Fruit fly (Drosophila melanogaster): Measurements from ENCODE around the gene Clic.
A peak's percentile ranks its signal among the peaks of the same experiment; 100 is the strongest.

Clic gene

dm6 chrX:13764397-13765119 is 57.5 kb downstream of the Clic start (continued):
- TF ChIP-seq dmrt11E (tag; optimal IDR thresholded peaks at IDR 0.05) (no peak), lilli (GFP tag; optimal IDR thresholded peaks at IDR 0.05) (no peak), CG8765 (GFP tag; IDR thresholded peaks at IDR 0.05) (no peak), vfl (GFP tag; optimal IDR thresholded peaks at IDR 0.05) (no peak), zen2 (GFP tag; IDR thresholded peaks at IDR 0.05; ENCODE audit: partially characterized antibody) (no peak), CG33557 (GFP tag; optimal IDR thresholded peaks at IDR 0.05) (no peak), CG11723 (GFP tag; optimal IDR thresholded peaks at IDR 0.05) (no peak), ssp (GFP tag; IDR thresholded peaks at IDR 0.05) (peak; percentile 26; the same call in 1 of the 2 replicates), nerfin-1 (tag; optimal IDR thresholded peaks at IDR 0.05) (peak; percentile 23), CG8359 (GFP tag; optimal IDR thresholded peaks at IDR 0.05; ENCODE audit: borderline replicate concordance) (no peak), CG9817 (tag; optimal IDR thresholded peaks at IDR 0.05) (no peak), CG7839 (tag; optimal IDR thresholded peaks at IDR 0.05) (peak; percentile 64), CG8944 (GFP tag; optimal IDR thresholded peaks at IDR 0.05) (no peak), maf-S (GFP tag; optimal IDR thresholded peaks at IDR 0.05) (no peak), org-1 (GFP tag; optimal IDR thresholded peaks at IDR 0.05) (no peak), gt (GFP tag; IDR thresholded peaks at IDR 0.05) (no peak), Gug (GFP tag; IDR thresholded peaks at IDR 0.05) (peak; percentile 39; the same call in 2 of the 4 replicates), D19A (tag; optimal IDR thresholded peaks at IDR 0.05) (peak; percentile 46), CG10462 (GFP tag; optimal IDR thresholded peaks at IDR 0.05) (no peak), wor (GFP tag; IDR thresholded peaks at IDR 0.05) (peak; percentile 18; the same call in 1 of the 2 replicates), CG14050 (GFP tag; IDR thresholded peaks at IDR 0.05) (peak; percentile 51; the same call in 1 of the 3 replicates), CG30020 (tag; optimal IDR thresholded peaks at IDR 0.05) (no peak), CG6791 (GFP tag; IDR thresholded peaks at IDR 0.05; ENCODE audit: partially characterized antibody) (no peak), Fer2 (tag; optimal IDR thresholded peaks at IDR 0.05) (no peak), Doc3 (GFP tag; IDR thresholded peaks at IDR 0.05; ENCODE audit: partially characterized antibody) (no peak), CG6683 (GFP tag; optimal IDR thresholded peaks at IDR 0.05) (peak; percentile 9), Antp (GFP tag; optimal IDR thresholded peaks at IDR 0.05) (no peak), CG14667 (GFP tag; IDR thresholded peaks at IDR 0.05) (no peak), wdn (GFP tag; IDR thresholded peaks at IDR 0.05) (0 out of 2 replicates have a peak, but pooled peaks have one; percentile 34), CG3995 (GFP tag; optimal IDR thresholded peaks at IDR 0.05) (no peak), CG13624 (GFP tag; optimal IDR thresholded peaks at IDR 0.05) (no peak), unc-4 (GFP tag; IDR thresholded peaks at IDR 0.05; ENCODE audit: partially characterized antibody) (no peak), Lhr (GFP tag; optimal IDR thresholded peaks at IDR 0.05) (no peak), CG10654 (GFP tag; optimal IDR thresholded peaks at IDR 0.05) (no peak), CG7556 (GFP tag; optimal IDR thresholded peaks at IDR 0.05) (peak; percentile 29), CG6654 (GFP tag; optimal IDR thresholded peaks at IDR 0.05) (no peak), CG3847 (GFP tag; IDR thresholded peaks at IDR 0.05) (peak; percentile 38), Atf6 (GFP tag; IDR thresholded peaks at IDR 0.05) (peak; percentile 34; the same call in 1 of the 2 replicates), cas (GFP tag; IDR thresholded peaks at IDR 0.05) (0 out of 2 replicates have a peak, but pooled peaks have one; percentile 8), HHEX (GFP tag; optimal IDR thresholded peaks at IDR 0.05) (peak; percentile 32), amos (GFP tag; IDR thresholded peaks at IDR 0.05; ENCODE audit: partially characterized antibody) (no peak), Dek (tag; optimal IDR thresholded peaks at IDR 0.05) (peak; percentile 3), CG12942 (GFP tag; optimal IDR thresholded peaks at IDR 0.05) (no peak), NFAT (GFP tag; IDR thresholded peaks at IDR 0.05) (no peak), sqz (GFP tag; optimal IDR thresholded peaks at IDR 0.05) (peak; percentile 11), CG11695 (GFP tag; IDR thresholded peaks at IDR 0.05) (peak; percentile 57; the same call in 1 of the 3 replicates), slbo (GFP tag; IDR thresholded peaks at IDR 0.05) (0 out of 2 replicates have a peak, but pooled peaks have one; percentile 14), ken (GFP tag; IDR thresholded peaks at IDR 0.05) (0 out of 3 replicates have a peak, but pooled peaks have one; percentile 45), ro (GFP tag; IDR thresholded peaks at IDR 0.05) (no peak)
